Fruit fly (Drosophila melanogaster): ENCODE measurements around the gene CG4101.

dm6 chr3L:16659959-16660870 is 47.9 kb downstream of the CG4101 start:
- TF ChIP-seq psq (optimal IDR thresholded peaks at IDR 0.05), result no peak
- TF ChIP-seq Sin3A (optimal IDR thresholded peaks at IDR 0.05), result no peak
- no peak for TF ChIP-seq h (optimal IDR thresholded peaks at IDR 0.05)
- no peak for TF ChIP-seq insv (optimal IDR thresholded peaks at IDR 0.05)
- TF ChIP-seq Myc (optimal IDR thresholded peaks at IDR 0.05), result no peak
- no peak for TF ChIP-seq ttk (optimal IDR thresholded peaks at IDR 0.05)

All from Kc167 (cell line).